Fruit fly (Drosophila melanogaster) whole organism, embryonic: Measurements from ENCODE around the gene CG10512.
A peak's percentile ranks its signal among the peaks of the same experiment; 100 is the strongest.

Experiments used
- Atf3 ChIP-seq: fragments of 200-800 bp; sonication (Bioruptor generic); optimal IDR thresholded peaks from 3 replicates; lab custom pipeline; 2016; ENCODE audit warnings: missing biosample characterization, missing genetic modification characterization
- C15 ChIP-seq: fragments of 200-800 bp; sonication (Bioruptor generic); IDR thresholded peaks from 3 replicates; pipeline ENCODE4 v1.3.6; 2022; ENCODE audit warnings: missing biosample characterization, missing genetic modification characterization
- CG10267 ChIP-seq: fragments of 200-800 bp; sonication (Bioruptor generic); optimal IDR thresholded peaks from 2 replicates; lab custom pipeline; 2018; ENCODE audit warnings: missing biosample characterization, mild to moderate bottlenecking, missing genetic modification characterization, moderate library complexity
- CG10366 ChIP-seq: fragments of 200-800 bp; sonication (Bioruptor generic); IDR thresholded peaks from 2 replicates; pipeline ENCODE4 v1.3.6; 2022; ENCODE audit warnings: missing biosample characterization, missing genetic modification characterization
- CG10565 ChIP-seq: fragments of 200-800 bp; sonication (Bioruptor generic); optimal IDR thresholded peaks from 3 replicates; lab custom pipeline; 2016; ENCODE audit warnings: missing biosample characterization, mild to moderate bottlenecking, missing genetic modification characterization
- CG11560 ChIP-seq: fragments of 200-800 bp; sonication (Bioruptor generic); IDR thresholded peaks from 3 replicates; pipeline ENCODE4 v1.3.6; 2022; ENCODE audit warnings: missing biosample characterization, missing genetic modification characterization
- CG14667 ChIP-seq: fragments of 200-800 bp; sonication (Bioruptor generic); IDR thresholded peaks from 2 replicates; pipeline ENCODE4 v1.3.6; 2022; ENCODE audit warnings: missing biosample characterization, missing genetic modification characterization
- CG1647 ChIP-seq: fragments of 200-800 bp; sonication (Bioruptor generic); optimal IDR thresholded peaks from 3 replicates; lab custom pipeline; 2016; ENCODE audit warnings: missing biosample characterization, missing genetic modification characterization
- CG17328 ChIP-seq: fragments of 200-800 bp; sonication (Bioruptor generic); IDR thresholded peaks from 2 replicates; pipeline ENCODE4 v1.3.6; 2022; ENCODE audit warnings: missing biosample characterization, missing genetic modification characterization
- CG18764 ChIP-seq: fragments of 200-800 bp; sonication (Bioruptor generic); optimal IDR thresholded peaks from 3 replicates; lab custom pipeline; 2016; ENCODE audit warnings: missing biosample characterization, missing genetic modification characterization
- CG2120 ChIP-seq: fragments of 200-800 bp; sonication (Bioruptor generic); optimal IDR thresholded peaks from 3 replicates; lab custom pipeline; 2016; ENCODE audit warnings: missing biosample characterization, missing genetic modification characterization
- CG2875 ChIP-seq: fragments of 200-800 bp; sonication (Bioruptor generic); optimal IDR thresholded peaks from 2 replicates; lab custom pipeline; 2017; ENCODE audit warnings: missing biosample characterization, mild to moderate bottlenecking, missing genetic modification characterization, missing genetic modification reagents
- CG30431 ChIP-seq: fragments of 200-800 bp; sonication (Bioruptor generic); optimal IDR thresholded peaks from 2 replicates; lab custom pipeline; 2017; ENCODE audit warnings: missing biosample characterization, missing genetic modification characterization
- CG3163 ChIP-seq: fragments of 200-800 bp; sonication (Bioruptor generic); optimal IDR thresholded peaks from 3 replicates; lab custom pipeline; 2016; ENCODE audit warnings: missing biosample characterization, missing genetic modification characterization
- CG6272 ChIP-seq: fragments of 200-800 bp; sonication (Bioruptor generic); IDR thresholded peaks from 2 replicates; pipeline ENCODE4 v1.3.6; 2022; ENCODE audit warnings: missing biosample characterization, missing genetic modification characterization
- CG6765 ChIP-seq: fragments of 200-800 bp; sonication (Bioruptor generic); optimal IDR thresholded peaks from 3 replicates; lab custom pipeline; 2017; ENCODE audit warnings: missing biosample characterization, mild to moderate bottlenecking, missing genetic modification characterization
- CG6791 ChIP-seq: fragments of 200-800 bp; sonication (Bioruptor generic); IDR thresholded peaks from 3 replicates; pipeline ENCODE4 v1.3.6; 2022; ENCODE audit warnings: missing biosample characterization, missing genetic modification characterization; ENCODE audit not compliant: partially characterized antibody
- CG7357 ChIP-seq: fragments of 200-800 bp; sonication (Bioruptor generic); IDR thresholded peaks from 3 replicates; pipeline ENCODE4 v1.3.6; 2022; ENCODE audit warnings: missing biosample characterization, missing genetic modification characterization
- CG7786 ChIP-seq: fragments of 200-800 bp; sonication (Bioruptor generic); optimal IDR thresholded peaks from 2 replicates; lab custom pipeline; 2016; ENCODE audit warnings: missing biosample characterization, missing genetic modification characterization
- CG7963 ChIP-seq: fragments of 200-800 bp; sonication (Bioruptor generic); IDR thresholded peaks from 3 replicates; pipeline ENCODE4 v1.3.6; 2022; ENCODE audit warnings: missing biosample characterization, missing genetic modification characterization; ENCODE audit not compliant: partially characterized antibody
- CG8359 ChIP-seq: fragments of 200-800 bp; sonication (Bioruptor generic); optimal IDR thresholded peaks from 2 replicates; lab custom pipeline; 2017; ENCODE audit warnings: missing biosample characterization, mild to moderate bottlenecking, missing genetic modification characterization, borderline replicate concordance
- CG9727 ChIP-seq: fragments of 200-800 bp; sonication (Bioruptor generic); optimal IDR thresholded peaks from 3 replicates; lab custom pipeline; 2017; ENCODE audit warnings: missing biosample characterization, mild to moderate bottlenecking, missing genetic modification characterization
- Doc3 ChIP-seq: fragments of 200-800 bp; sonication (Bioruptor generic); IDR thresholded peaks from 3 replicates; pipeline ENCODE4 v1.3.6; 2022; ENCODE audit warnings: missing biosample characterization, missing genetic modification characterization; ENCODE audit not compliant: partially characterized antibody
- Ets97D ChIP-seq: fragments of 200-800 bp; sonication (Bioruptor generic); optimal IDR thresholded peaks from 3 replicates; lab custom pipeline; 2016; ENCODE audit warnings: missing biosample characterization, missing genetic modification characterization
- H15 ChIP-seq: fragments of 200-800 bp; sonication (Bioruptor generic); IDR thresholded peaks from 3 replicates; pipeline ENCODE4 v1.3.6; 2022; ENCODE audit warnings: missing biosample characterization, missing genetic modification characterization
- HHEX ChIP-seq: fragments of 200-800 bp; sonication (Bioruptor generic); optimal IDR thresholded peaks from 3 replicates; lab custom pipeline; 2017; ENCODE audit warnings: missing biosample characterization, mild to moderate bottlenecking, missing genetic modification characterization, missing genetic modification reagents
- HLH4C ChIP-seq: fragments of 200-800 bp; sonication (Bioruptor generic); IDR thresholded peaks from 3 replicates; pipeline ENCODE4 v1.3.6; 2022; ENCODE audit warnings: missing biosample characterization, missing genetic modification characterization; ENCODE audit not compliant: partially characterized antibody
- HLHmδ ChIP-seq: fragments of 200-800 bp; sonication (Bioruptor generic); optimal IDR thresholded peaks from 2 replicates; lab custom pipeline; 2018; ENCODE audit warnings: missing biosample characterization, mild to moderate bottlenecking, missing genetic modification characterization, moderate library complexity
- Jarid2 ChIP-seq: fragments of 200-800 bp; sonication (Bioruptor generic); optimal IDR thresholded peaks from 3 replicates; lab custom pipeline; 2017; ENCODE audit warnings: mild to moderate bottlenecking, missing biosample characterization, missing genetic modification reagents, missing genetic modification characterization
- Lim3 ChIP-seq: fragments of 200-800 bp; sonication (Bioruptor generic); IDR thresholded peaks from 2 replicates; pipeline ENCODE4 v1.3.6; 2022; ENCODE audit warnings: missing biosample characterization, missing genetic modification characterization
- MESR4 ChIP-seq: fragments of 200-800 bp; sonication (Bioruptor generic); optimal IDR thresholded peaks from 2 replicates; lab custom pipeline; 2018; ENCODE audit warnings: missing biosample characterization, mild to moderate bottlenecking, missing genetic modification characterization, moderate library complexity
- NC2α ChIP-seq: fragments of 200-800 bp; sonication (Bioruptor generic); optimal IDR thresholded peaks from 2 replicates; lab custom pipeline; 2016; ENCODE audit warnings: missing biosample characterization, missing genetic modification characterization
- Scr ChIP-seq: fragments of 200-800 bp; sonication (Bioruptor generic); IDR thresholded peaks from 2 replicates; pipeline ENCODE4 v1.3.6; 2022; ENCODE audit warnings: missing biosample characterization, missing genetic modification characterization; ENCODE audit not compliant: partially characterized antibody
- ara ChIP-seq: fragments of 200-800 bp; sonication (Bioruptor generic); IDR thresholded peaks from 2 replicates; pipeline ENCODE4 v1.3.6; 2022; ENCODE audit warnings: missing biosample characterization, missing genetic modification characterization
- btn ChIP-seq: fragments of 200-800 bp; sonication (Bioruptor generic); optimal IDR thresholded peaks from 2 replicates; lab custom pipeline; 2016; ENCODE audit warnings: missing biosample characterization, missing genetic modification characterization
- cad ChIP-seq: fragments of >200 bp; optimal IDR thresholded peaks from 2 replicates; lab custom pipeline; 2017; ENCODE audit warnings: missing biosample characterization, missing genetic modification characterization
- chif ChIP-seq, 2 experiments: fragments of 200-800 bp; sonication (Bioruptor generic); optimal IDR thresholded peaks; 3 replicates each; lab custom pipeline; 2016; ENCODE audit warnings: missing biosample characterization in 2 of 2, missing genetic modification characterization in 2 of 2
- en ChIP-seq: fragments of 200-800 bp; sonication (Bioruptor generic); optimal IDR thresholded peaks from 2 replicates; lab custom pipeline; 2016; ENCODE audit warnings: missing biosample characterization, missing genetic modification characterization
- gem ChIP-seq: fragments of 200-800 bp; sonication (Bioruptor generic); optimal IDR thresholded peaks from 2 replicates; lab custom pipeline; 2019; ENCODE audit warnings: missing biosample characterization, mild to moderate bottlenecking, missing genetic modification characterization, moderate library complexity
- gsb ChIP-seq: fragments of 200-800 bp; sonication (Bioruptor generic); IDR thresholded peaks from 2 replicates; pipeline ENCODE4 v1.3.6; 2022; ENCODE audit warnings: missing biosample characterization, missing genetic modification characterization
- gsb-n ChIP-seq: fragments of 200-800 bp; sonication (Bioruptor generic); optimal IDR thresholded peaks from 3 replicates; lab custom pipeline; 2018; ENCODE audit warnings: missing biosample characterization, mild to moderate bottlenecking, missing genetic modification characterization
- insv ChIP-seq, 2 experiments: fragments of 200-800 bp; sonication (Bioruptor generic); optimal IDR thresholded peaks; 3 replicates each; lab custom pipeline; 2016 to 2018; ENCODE audit warnings: missing biosample characterization in 2 of 2, missing genetic modification characterization in 2 of 2
- jigr1 ChIP-seq: fragments of 200-800 bp; sonication (Bioruptor generic); IDR thresholded peaks from 3 replicates; pipeline ENCODE4 v1.3.6; 2022; ENCODE audit warnings: missing biosample characterization, missing genetic modification characterization
- pho ChIP-seq: fragments of 200-800 bp; sonication (Bioruptor generic); optimal IDR thresholded peaks from 2 replicates; lab custom pipeline; 2016; ENCODE audit warnings: missing biosample characterization, missing genetic modification characterization
- pnt ChIP-seq: fragments of 200-800 bp; sonication (Bioruptor generic); optimal IDR thresholded peaks from 3 replicates; lab custom pipeline; 2016; ENCODE audit warnings: missing biosample characterization, missing genetic modification characterization
- row ChIP-seq: fragments of 200-800 bp; sonication (Bioruptor generic); IDR thresholded peaks from 3 replicates; pipeline ENCODE4 v1.3.6; 2022; ENCODE audit warnings: missing biosample characterization, missing genetic modification characterization
- run ChIP-seq: fragments of 200-800 bp; sonication (Bioruptor generic); optimal IDR thresholded peaks from 3 replicates; lab custom pipeline; 2018; ENCODE audit warnings: missing biosample characterization, mild to moderate bottlenecking, missing genetic modification characterization
- sens-2 ChIP-seq: fragments of 200-800 bp; sonication (Bioruptor generic); IDR thresholded peaks from 2 replicates; pipeline ENCODE4 v1.3.6; 2022; ENCODE audit warnings: missing biosample characterization, missing genetic modification characterization
- sqz ChIP-seq: fragments of 200-800 bp; sonication (Bioruptor generic); optimal IDR thresholded peaks from 3 replicates; lab custom pipeline; 2018; ENCODE audit warnings: missing biosample characterization, mild to moderate bottlenecking, missing genetic modification characterization
- tx ChIP-seq: fragments of 200-800 bp; sonication (Bioruptor generic); optimal IDR thresholded peaks from 2 replicates; lab custom pipeline; 2016; ENCODE audit warnings: missing biosample characterization, missing genetic modification characterization
- vvl ChIP-seq: fragments of 200-800 bp; sonication (Bioruptor generic); IDR thresholded peaks from 2 replicates; pipeline ENCODE4 v1.3.6; 2022; ENCODE audit warnings: missing biosample characterization, missing genetic modification characterization

CG10512 gene

dm6 chr3L:21216697-21217291, 14.1 kb downstream of the CG10512 start, which contains the start of the genes Trmt112 and Ilk (continued):
- TF ChIP-seq ara (GFP tag; lab: Robert Waterston, UW) (no peak), Ets97D (GFP tag; lab: Kevin White, UChicago) (peak; percentile 83), pnt (no peak), tx (GFP tag; lab: Kevin White, UChicago) (peak; percentile 88), CG17328 (GFP tag; lab: Robert Waterston, UW) (no peak), MESR4 (GFP tag; lab: Kevin White, UChicago) (peak; percentile 94), jigr1 (no peak), CG6765 (GFP tag; lab: Kevin White, UChicago) (no peak), row (GFP tag; lab: Robert Waterston, UW) (peak; percentile 38; the same call in 1 of the 3 replicates), sens-2 (GFP tag; lab: Robert Waterston, UW) (no peak), Lim3 (no peak), H15 (GFP tag; lab: Robert Waterston, UW) (no peak), CG7963 (GFP tag; lab: Robert Waterston, UW) (peak; percentile 80), CG18764 (no peak), CG9727 (GFP tag; lab: Kevin White, UChicago) (no peak), CG6791 (GFP tag; lab: Robert Waterston, UW) (peak; percentile 83), HLH4C (GFP tag; lab: Robert Waterston, UW) (peak; percentile 84), CG10267 (tag; lab: Kevin White, UChicago) (peak; percentile 33), CG3163 (peak; percentile 14), CG11560 (tag; lab: Robert Waterston, UW) (no peak), CG30431 (no peak), CG6272 (GFP tag; lab: Robert Waterston, UW) (no peak), CG7786 (no peak), cad (GFP tag; lab: Kevin White, UChicago) (no peak), sqz (GFP tag; lab: Kevin White, UChicago) (no peak), CG1647 (GFP tag; lab: Kevin White, UChicago) (no peak), C15 (GFP tag; lab: Robert Waterston, UW) (no peak), Jarid2 (GFP tag; lab: Kevin White, UChicago) (no peak), CG10366 (GFP tag; lab: Robert Waterston, UW) (no peak), CG8359 (no peak), Atf3 (GFP tag; lab: Kevin White, UChicago) (no peak), gem (tag; lab: Kevin White, UChicago) (no peak), NC2α (GFP tag; lab: Kevin White, UChicago) (no peak), vvl (GFP tag; lab: Robert Waterston, UW) (peak; percentile 54; the same call in 1 of the 2 replicates), HHEX (GFP tag; lab: Kevin White, UChicago) (no peak), CG2875 (GFP tag; lab: Kevin White, UChicago) (no peak), Scr (peak; percentile 78), CG7357 (GFP tag; lab: Robert Waterston, UW) (peak; percentile 65), Doc3 (GFP tag; lab: Robert Waterston, UW) (peak; percentile 61; the same call in 1 of the 3 replicates), HLHmδ (peak; percentile 13), gsb (no peak), CG14667 (GFP tag; lab: Robert Waterston, UW) (no peak), gsb-n (tag; lab: Kevin White, UChicago) (peak; percentile 14), insv (GFP tag; optimal IDR thresholded peaks at IDR 0.05; lab: Kevin White, UChicago) (peak in 1 of 2 experiments; percentile 77), CG10565 (GFP tag; lab: Kevin White, UChicago) (no peak), run (tag; lab: Kevin White, UChicago) (no peak), chif (GFP tag; optimal IDR thresholded peaks at IDR 0.05; lab: Kevin White, UChicago) (no peak), CG2120 (no peak), btn (GFP tag; lab: Kevin White, UChicago) (no peak), pho (no peak), en (GFP tag; lab: Kevin White, UChicago) (no peak)
